Worm (Caenorhabditis elegans): Measurements from ENCODE around the gene sto-5.

Gene sto-5

DNA sequence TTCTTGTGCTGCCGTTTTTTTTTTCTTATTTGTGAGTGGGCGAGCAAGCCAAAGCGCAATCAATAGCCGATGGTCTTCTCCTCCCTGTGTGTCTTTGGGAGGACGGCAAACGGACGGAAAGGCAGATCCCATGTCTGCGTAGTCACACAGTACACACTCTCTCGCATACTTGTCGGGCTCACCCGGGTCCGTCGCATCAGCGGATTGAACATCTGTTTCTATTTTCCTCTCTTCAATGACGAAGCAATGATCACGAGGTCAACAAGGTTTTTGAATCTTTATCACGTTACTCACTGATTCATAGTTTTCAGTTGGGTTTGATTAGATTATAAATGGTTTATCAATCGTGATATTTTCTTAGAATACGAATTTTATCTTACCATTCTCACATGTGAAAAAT, 9.8 kb downstream of the sto-5 start (continued):
- TF ChIP-seq C04F5.9 (tag; optimal IDR thresholded peaks at IDR 0.05) (no peak), alr-1 (tag; optimal IDR thresholded peaks at IDR 0.05; ENCODE audit: borderline replicate concordance) (no peak), ztf-11 (tag; optimal IDR thresholded peaks at IDR 0.05) (no peak), zip-4 (GFP tag; optimal IDR thresholded peaks at IDR 0.05) (no peak), unc-130 (tag; optimal IDR thresholded peaks at IDR 0.05) (no peak), tlp-1 (tag; optimal IDR thresholded peaks at IDR 0.05) (no peak), unc-98 (GFP tag; IDR thresholded peaks at IDR 0.05) (peak; percentile 45; the same call in 1 of the 2 replicates), nhr-12 (tag; optimal IDR thresholded peaks at IDR 0.05) (no peak), Y116A8C.19 (tag; optimal IDR thresholded peaks at IDR 0.05; ENCODE audit: borderline replicate concordance) (no peak), ceh-88 (GFP tag; IDR thresholded peaks at IDR 0.05) (no peak), mef-2 (tag; optimal IDR thresholded peaks at IDR 0.05) (no peak), mdl-1 (tag; optimal IDR thresholded peaks at IDR 0.05) (peak in 1 of 2 experiments; percentile 31), elt-3 (tag; optimal IDR thresholded peaks at IDR 0.05) (peak in 1 of 6 experiments; percentile 3), nhr-71 (tag; optimal IDR thresholded peaks at IDR 0.05) (peak; percentile 82), swsn-7 (tag; optimal IDR thresholded peaks at IDR 0.05) (peak; percentile 3), isw-1 (GFP tag; IDR thresholded peaks at IDR 0.05) (no peak), pqm-1 (tag; optimal IDR thresholded peaks at IDR 0.05) (no peak), hlh-17 (GFP tag; optimal IDR thresholded peaks at IDR 0.05; ENCODE audit: borderline replicate concordance) (no peak), efl-1 (optimal IDR thresholded peaks at IDR 0.05) (no peak), efl-1 (GFP tag; optimal IDR thresholded peaks at IDR 0.05 in 1 of 2) (no peak), nhr-76 (tag; optimal IDR thresholded peaks at IDR 0.05) (no peak), unc-30 (tag; optimal IDR thresholded peaks at IDR 0.05) (no peak), fkh-10 (GFP tag; optimal IDR thresholded peaks at IDR 0.05) (no peak), C34B4.2 (tag; optimal IDR thresholded peaks at IDR 0.05) (no peak), aha-1 (tag; optimal IDR thresholded peaks at IDR 0.05) (no peak), nhr-28 (tag; optimal IDR thresholded peaks at IDR 0.05) (no peak), pag-3 (tag; optimal IDR thresholded peaks at IDR 0.05; ENCODE audit: borderline replicate concordance, insufficient read depth) (peak; percentile 68), irx-1 (tag; optimal IDR thresholded peaks at IDR 0.05) (no peak), nhr-90 (tag; optimal IDR thresholded peaks at IDR 0.05; ENCODE audit: poor library complexity) (no peak), ceh-8 (GFP tag; optimal IDR thresholded peaks at IDR 0.05) (no peak), blmp-1 (tag; optimal IDR thresholded peaks at IDR 0.05) (no peak), nhr-85 (tag) (no peak), fkh-4 (tag; optimal IDR thresholded peaks at IDR 0.05; ENCODE audit: borderline replicate concordance) (peak; percentile 39), dsc-1 (tag; optimal IDR thresholded peaks at IDR 0.05) (peak; percentile 95), efl-3 (GFP tag; optimal IDR thresholded peaks at IDR 0.05) (no peak), C16A3.4 (tag; optimal IDR thresholded peaks at IDR 0.05) (no peak), elt-2 (tag; optimal IDR thresholded peaks at IDR 0.05) (no peak), pax-3 (tag; optimal IDR thresholded peaks at IDR 0.05) (no peak), mep-1 (tag; optimal IDR thresholded peaks at IDR 0.05) (peak; percentile 42), jun-1 (tag; optimal IDR thresholded peaks at IDR 0.05) (no peak), ztf-4 (tag; optimal IDR thresholded peaks at IDR 0.05) (no peak), ceh-82 (tag; optimal IDR thresholded peaks at IDR 0.05) (no peak), F16B12.6 (tag; optimal IDR thresholded peaks at IDR 0.05) (no peak), aly-2 (tag; optimal IDR thresholded peaks at IDR 0.05) (no peak), lir-3 (tag; optimal IDR thresholded peaks at IDR 0.05; ENCODE audit: poor library complexity) (peak; percentile 24), snu-23 (GFP tag; optimal IDR thresholded peaks at IDR 0.05) (peak; percentile 47), vab-15 (tag; optimal IDR thresholded peaks at IDR 0.05) (no peak), hlh-4 (tag; optimal IDR thresholded peaks at IDR 0.05) (no peak), lin-15B (tag; optimal IDR thresholded peaks at IDR 0.05) (no peak), fkh-8 (tag; optimal IDR thresholded peaks at IDR 0.05) (no peak)
